Worm (Caenorhabditis elegans): Measurements from ENCODE around the gene erp-44.2.

DNA sequence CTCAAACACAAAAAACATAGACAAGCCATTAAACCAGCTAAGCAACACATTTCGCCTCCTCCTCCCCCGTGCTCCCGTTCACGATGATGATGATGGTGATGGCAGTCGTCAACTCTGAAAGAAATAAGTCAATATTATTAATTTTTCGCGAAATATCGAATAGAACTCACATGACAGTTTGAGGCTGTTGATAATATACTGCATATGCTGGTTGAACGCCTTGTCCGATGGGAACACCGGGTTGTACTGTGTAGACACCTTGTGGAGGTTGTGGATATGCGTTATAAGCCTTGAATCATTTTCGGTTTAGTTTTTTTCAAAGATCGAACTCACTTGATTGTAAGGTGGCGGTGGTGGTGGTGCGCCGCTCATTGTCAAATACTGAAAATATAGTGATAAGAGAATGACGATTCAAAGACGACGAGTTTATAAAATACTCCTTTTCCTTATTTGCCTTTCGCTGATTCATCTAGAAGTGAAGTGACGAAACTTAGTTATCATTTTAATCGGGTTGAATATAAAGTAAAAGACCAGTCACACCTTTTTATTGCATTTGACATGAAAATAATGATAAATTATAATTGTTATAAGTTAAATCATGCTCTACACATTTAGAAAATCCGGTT is 42.5 kb downstream of the erp-44.2 start, which contains the start of gene C33H5.13:
- no peak for TF ChIP-seq sptf-1 (tag; optimal IDR thresholded peaks at IDR 0.05)
- TF ChIP-seq snpc-4 (tag; optimal IDR thresholded peaks at IDR 0.05): no peak
- no peak for TF ChIP-seq hlh-1 (tag; optimal IDR thresholded peaks at IDR 0.05)
- TF ChIP-seq ces-1 (GFP tag; optimal IDR thresholded peaks at IDR 0.05): no peak

All from whole organism, mixed stage, embryonic.